Fruit fly (Drosophila melanogaster) whole organism, embryonic: ENCODE data around the gene CG17329.

Experiments
- Asciz ChIP-seq: fragments of 200-800 bp; sonication (Bioruptor generic); optimal IDR thresholded peaks from 2 replicates; lab custom pipeline; 2017; ENCODE audit warnings: missing biosample characterization, mild to moderate bottlenecking, missing genetic modification characterization, missing genetic modification reagents
- CG11398 ChIP-seq: fragments of 200-800 bp; sonication (Bioruptor generic); optimal IDR thresholded peaks from 2 replicates; lab custom pipeline; 2016; ENCODE audit warnings: missing biosample characterization, missing genetic modification characterization
- CG11504 ChIP-seq: fragments of 200-800 bp; sonication (Bioruptor generic); optimal IDR thresholded peaks from 3 replicates; lab custom pipeline; 2019; ENCODE audit warnings: missing biosample characterization, mild to moderate bottlenecking, missing genetic modification characterization, moderate library complexity
- CG12391 ChIP-seq: fragments of 200-800 bp; sonication (Bioruptor generic); optimal IDR thresholded peaks from 3 replicates; lab custom pipeline; 2018; ENCODE audit warnings: missing biosample characterization, mild to moderate bottlenecking, missing genetic modification characterization, moderate library complexity
- CG13296 ChIP-seq: fragments of 200-800 bp; sonication (Bioruptor generic); optimal IDR thresholded peaks from 3 replicates; lab custom pipeline; 2018; ENCODE audit warnings: missing biosample characterization, mild to moderate bottlenecking, missing genetic modification characterization
- CG13775 ChIP-seq: fragments of 200-800 bp; sonication (Bioruptor generic); optimal IDR thresholded peaks from 3 replicates; lab custom pipeline; 2017; ENCODE audit warnings: missing biosample characterization, mild to moderate bottlenecking, missing genetic modification characterization
- CG14014 ChIP-seq: fragments of 200-800 bp; sonication (Bioruptor generic); IDR thresholded peaks from 2 replicates; pipeline ENCODE4 v1.3.6; 2022; ENCODE audit warnings: missing biosample characterization, missing genetic modification characterization
- CG15073 ChIP-seq: fragments of 200-800 bp; sonication (Bioruptor generic); optimal IDR thresholded peaks from 2 replicates; lab custom pipeline; 2016; ENCODE audit warnings: missing biosample characterization, missing genetic modification characterization
- CG15269 ChIP-seq: fragments of 200-800 bp; sonication (Bioruptor generic); optimal IDR thresholded peaks from 2 replicates; lab custom pipeline; 2018; ENCODE audit warnings: missing biosample characterization, mild to moderate bottlenecking, missing genetic modification characterization, moderate library complexity
- CG15479 ChIP-seq: fragments of 200-800 bp; sonication (Bioruptor generic); optimal IDR thresholded peaks from 3 replicates; lab custom pipeline; 2019; ENCODE audit warnings: missing biosample characterization, mild to moderate bottlenecking, missing genetic modification characterization, moderate library complexity
- CG2678 ChIP-seq: fragments of 200-800 bp; sonication (Bioruptor generic); optimal IDR thresholded peaks from 3 replicates; lab custom pipeline; 2019; ENCODE audit warnings: missing biosample characterization, mild to moderate bottlenecking, missing genetic modification characterization, moderate library complexity
- CG5245 ChIP-seq: fragments of 200-800 bp; sonication (Bioruptor generic); optimal IDR thresholded peaks from 3 replicates; lab custom pipeline; 2016; ENCODE audit warnings: missing biosample characterization, missing genetic modification characterization
- CG6813 ChIP-seq: fragments of 200-800 bp; sonication (Bioruptor generic); optimal IDR thresholded peaks from 2 replicates; lab custom pipeline; 2017; ENCODE audit warnings: missing biosample characterization, missing genetic modification characterization, mild to moderate bottlenecking, moderate library complexity, missing genetic modification reagents
- CG8089 ChIP-seq: fragments of 200-800 bp; sonication (Bioruptor generic); optimal IDR thresholded peaks from 3 replicates; lab custom pipeline; 2016; ENCODE audit warnings: missing biosample characterization, missing genetic modification characterization
- CG9727 ChIP-seq: fragments of 200-800 bp; sonication (Bioruptor generic); optimal IDR thresholded peaks from 3 replicates; lab custom pipeline; 2017; ENCODE audit warnings: missing biosample characterization, mild to moderate bottlenecking, missing genetic modification characterization
- Deaf1 ChIP-seq: fragments of 200-800 bp; optimal IDR thresholded peaks from 3 replicates; lab custom pipeline; 2019; ENCODE audit warnings: missing biosample characterization, mild to moderate bottlenecking, missing genetic modification characterization, moderate library complexity
- Elba2 ChIP-seq: fragments of 200-800 bp; sonication (Bioruptor generic); optimal IDR thresholded peaks from 3 replicates; lab custom pipeline; 2016; ENCODE audit warnings: missing biosample characterization, missing genetic modification characterization
- Fer3 ChIP-seq: fragments of 200-800 bp; sonication (Bioruptor generic); optimal IDR thresholded peaks from 2 replicates; lab custom pipeline; 2018; ENCODE audit warnings: missing biosample characterization, mild to moderate bottlenecking, missing genetic modification characterization, moderate library complexity
- Gsc ChIP-seq: fragments of 200-800 bp; sonication (Bioruptor generic); IDR thresholded peaks from 2 replicates; pipeline ENCODE4 v1.3.6; 2022; ENCODE audit warnings: missing biosample characterization, missing genetic modification characterization
- Hey ChIP-seq: fragments of 200-800 bp; sonication (Bioruptor generic); optimal IDR thresholded peaks from 3 replicates; lab custom pipeline; 2018; ENCODE audit warnings: missing biosample characterization, mild to moderate bottlenecking, missing genetic modification characterization
- HmgZ ChIP-seq: fragments of 200-800 bp; sonication (Bioruptor generic); optimal IDR thresholded peaks from 2 replicates; lab custom pipeline; 2018; ENCODE audit warnings: missing biosample characterization, mild to moderate bottlenecking, missing genetic modification characterization
- Kr ChIP-seq: fragments of 200-800 bp; sonication (Bioruptor generic); optimal IDR thresholded peaks from 2 replicates; lab custom pipeline; 2017; ENCODE audit warnings: missing biosample characterization, mild to moderate bottlenecking, missing genetic modification characterization
- Lim3 ChIP-seq: fragments of 200-800 bp; sonication (Bioruptor generic); IDR thresholded peaks from 2 replicates; pipeline ENCODE4 v1.3.6; 2022; ENCODE audit warnings: missing biosample characterization, missing genetic modification characterization
- Mad ChIP-seq: fragments of 200-800 bp; sonication (Bioruptor generic); optimal IDR thresholded peaks from 2 replicates; lab custom pipeline; 2016; ENCODE audit warnings: missing biosample characterization, missing genetic modification characterization
- Med ChIP-seq: fragments of 200-800 bp; sonication (Bioruptor generic); peaks from one replicate; lab custom pipeline; 2016; ENCODE audit warnings: missing biosample characterization, missing genetic modification characterization, mild to moderate bottlenecking, inconsistent platforms, moderate library complexity
- Neu2 ChIP-seq: fragments of 200-800 bp; sonication (Bioruptor generic); optimal IDR thresholded peaks from 3 replicates; lab custom pipeline; 2016; ENCODE audit warnings: missing biosample characterization, missing genetic modification characterization, borderline replicate concordance
- Nf-YB ChIP-seq: fragments of 200-800 bp; sonication (Bioruptor generic); optimal IDR thresholded peaks from 3 replicates; lab custom pipeline; 2019; ENCODE audit warnings: missing biosample characterization, mild to moderate bottlenecking, missing genetic modification characterization, moderate library complexity
- NfI ChIP-seq: fragments of 200-800 bp; sonication (Bioruptor generic); optimal IDR thresholded peaks from 3 replicates; lab custom pipeline; 2018; ENCODE audit warnings: missing biosample characterization, mild to moderate bottlenecking, missing genetic modification characterization, moderate library complexity
- Sry-β ChIP-seq: fragments of 200-800 bp; sonication (Bioruptor generic); optimal IDR thresholded peaks from 2 replicates; lab custom pipeline; 2018; ENCODE audit warnings: missing biosample characterization, mild to moderate bottlenecking, missing genetic modification characterization, moderate library complexity
- Vsx1 ChIP-seq: fragments of 200-800 bp; sonication (Bioruptor generic); optimal IDR thresholded peaks from 2 replicates; lab custom pipeline; 2017; ENCODE audit warnings: missing biosample characterization, mild to moderate bottlenecking, missing genetic modification characterization, missing genetic modification reagents
- al ChIP-seq: fragments of 200-800 bp; sonication (Bioruptor generic); IDR thresholded peaks from 2 replicates; pipeline ENCODE4 v1.3.6; 2022; ENCODE audit warnings: missing biosample characterization, missing genetic modification characterization
- danr ChIP-seq: fragments of 200-800 bp; sonication (Bioruptor generic); IDR thresholded peaks from 2 replicates; pipeline ENCODE4 v1.3.6; 2022; ENCODE audit warnings: missing biosample characterization, missing genetic modification characterization
- dysf ChIP-seq: fragments of 200-800 bp; sonication (Bioruptor generic); IDR thresholded peaks from 3 replicates; pipeline ENCODE4 v1.3.6; 2022; ENCODE audit warnings: missing biosample characterization, missing genetic modification characterization
- eve ChIP-seq, 2 experiments: fragments of >200 bp; optimal IDR thresholded peaks; 2 replicates each; lab custom pipeline; 2017; ENCODE audit warnings: missing biosample characterization in 2 of 2, missing genetic modification characterization in 2 of 2
- gem ChIP-seq: fragments of 200-800 bp; sonication (Bioruptor generic); optimal IDR thresholded peaks from 2 replicates; lab custom pipeline; 2019; ENCODE audit warnings: missing biosample characterization, mild to moderate bottlenecking, missing genetic modification characterization, moderate library complexity
- grn ChIP-seq: fragments of 200-800 bp; sonication (Bioruptor generic); optimal IDR thresholded peaks from 3 replicates; lab custom pipeline; 2017; ENCODE audit warnings: missing biosample characterization, missing genetic modification characterization
- gro ChIP-seq: fragments of 200-800 bp; sonication (Bioruptor generic); optimal IDR thresholded peaks from 2 replicates; lab custom pipeline; 2016; ENCODE audit warnings: missing biosample characterization, missing genetic modification characterization
- gsb-n ChIP-seq: fragments of 200-800 bp; sonication (Bioruptor generic); optimal IDR thresholded peaks from 3 replicates; lab custom pipeline; 2018; ENCODE audit warnings: missing biosample characterization, mild to moderate bottlenecking, missing genetic modification characterization
- ham ChIP-seq: fragments of 200-800 bp; sonication (Bioruptor generic); IDR thresholded peaks from 2 replicates; pipeline ENCODE4 v1.3.6; 2022; ENCODE audit warnings: missing biosample characterization, missing genetic modification characterization
- ken ChIP-seq: fragments of 200-800 bp; sonication (Bioruptor generic); IDR thresholded peaks from 3 replicates; pipeline ENCODE4 v1.3.6; 2022; ENCODE audit warnings: missing biosample characterization, missing genetic modification characterization
- pho ChIP-seq: fragments of 200-800 bp; sonication (Bioruptor generic); optimal IDR thresholded peaks from 2 replicates; lab custom pipeline; 2016; ENCODE audit warnings: missing biosample characterization, missing genetic modification characterization
- psq ChIP-seq: fragments of 200-800 bp; sonication (Bioruptor generic); optimal IDR thresholded peaks from 2 replicates; lab custom pipeline; 2017; ENCODE audit warnings: missing biosample characterization, missing genetic modification characterization
- sd ChIP-seq: fragments of 200-800 bp; sonication (Bioruptor generic); optimal IDR thresholded peaks from 3 replicates; lab custom pipeline; 2018; ENCODE audit warnings: missing biosample characterization, mild to moderate bottlenecking, missing genetic modification characterization, moderate library complexity
- sqz ChIP-seq: fragments of 200-800 bp; sonication (Bioruptor generic); optimal IDR thresholded peaks from 3 replicates; lab custom pipeline; 2018; ENCODE audit warnings: missing biosample characterization, mild to moderate bottlenecking, missing genetic modification characterization
- toy ChIP-seq: fragments of 200-800 bp; sonication (Bioruptor generic); IDR thresholded peaks from 2 replicates; pipeline ENCODE4 v1.3.6; 2022; ENCODE audit warnings: missing biosample characterization, missing genetic modification characterization
- trem ChIP-seq: fragments of 200-800 bp; optimal IDR thresholded peaks from 3 replicates; lab custom pipeline; 2019; ENCODE audit warnings: missing biosample characterization, mild to moderate bottlenecking, missing genetic modification characterization, moderate library complexity
- twi ChIP-seq: fragments of 200-800 bp; optimal IDR thresholded peaks from 2 replicates; lab custom pipeline; 2019; ENCODE audit warnings: missing biosample characterization, mild to moderate bottlenecking, missing genetic modification characterization, moderate library complexity
- tx ChIP-seq: fragments of 200-800 bp; sonication (Bioruptor generic); optimal IDR thresholded peaks from 2 replicates; lab custom pipeline; 2016; ENCODE audit warnings: missing biosample characterization, missing genetic modification characterization
- wek ChIP-seq: fragments of 200-800 bp; sonication (Bioruptor generic); optimal IDR thresholded peaks from 3 replicates; lab custom pipeline; 2018; ENCODE audit warnings: missing biosample characterization, mild to moderate bottlenecking, missing genetic modification characterization, moderate library complexity

CG17329 gene

dm6 chr2L:16269232-16270134 is 21.6 kb upstream of the CG17329 start (continued):
- no peak for TF ChIP-seq ken (GFP tag; lab: Robert Waterston, UW)
- peak; percentile 52 for TF ChIP-seq Sry-β (GFP tag; lab: Kevin White, UChicago)
- no peak for TF ChIP-seq CG14014
- TF ChIP-seq CG15073 (GFP tag; lab: Kevin White, UChicago) = no peak
- peak; percentile 60 for TF ChIP-seq twi (tag; lab: Kevin White, UChicago)
- TF ChIP-seq wek (GFP tag; lab: Kevin White, UChicago) = peak; percentile 92
- TF ChIP-seq tx (GFP tag; lab: Kevin White, UChicago) = no peak
- TF ChIP-seq Fer3 = peak; percentile 81
- TF ChIP-seq CG5245 (GFP tag; lab: Kevin White, UChicago) = no peak
- no peak for TF ChIP-seq eve (GFP tag; optimal IDR thresholded peaks at IDR 0.05; lab: Kevin White, UChicago)
- TF ChIP-seq toy = no peak
- peak; percentile 73 for TF ChIP-seq CG12391
- peak; percentile 18 for TF ChIP-seq trem (tag; lab: Kevin White, UChicago)
- TF ChIP-seq danr (GFP tag; lab: Robert Waterston, UW) = no peak
- TF ChIP-seq Kr (GFP tag; lab: Kevin White, UChicago) = peak; percentile 12
- TF ChIP-seq sqz (GFP tag; lab: Kevin White, UChicago) = peak; percentile 92
- peak; percentile 100 for TF ChIP-seq CG11504
- peak; percentile 68 for TF ChIP-seq Nf-YB (GFP tag; lab: Kevin White, UChicago)
- peak; percentile 53 for TF ChIP-seq CG13775 (GFP tag; lab: Kevin White, UChicago)
- TF ChIP-seq CG9727 (GFP tag; lab: Kevin White, UChicago) = peak; percentile 72
- TF ChIP-seq gsb-n = peak; percentile 27
- TF ChIP-seq Gsc (GFP tag; lab: Robert Waterston, UW) = no peak
- no peak for TF ChIP-seq Neu2
- TF ChIP-seq pho (GFP tag; lab: Kevin White, UChicago) = peak; percentile 29
- TF ChIP-seq CG2678 (tag; lab: Kevin White, UChicago) = peak; percentile 66
- peak; percentile 96 for TF ChIP-seq CG6813
- peak; percentile 96 for TF ChIP-seq CG13296 (GFP tag; lab: Kevin White, UChicago)
- peak; percentile 72 for TF ChIP-seq gro (GFP tag; lab: Kevin White, UChicago)
- TF ChIP-seq Vsx1 (GFP tag; lab: Kevin White, UChicago) = peak; percentile 85
- TF ChIP-seq al (GFP tag; lab: Robert Waterston, UW) = no peak
- TF ChIP-seq CG8089 = peak; percentile 29
- TF ChIP-seq Elba2 (GFP tag; lab: Kevin White, UChicago) = peak; percentile 69
- TF ChIP-seq gem (tag; lab: Kevin White, UChicago) = no peak
- peak; percentile 59 for TF ChIP-seq sd (tag; lab: Kevin White, UChicago)
- no peak for TF ChIP-seq CG15479 (GFP tag; lab: Kevin White, UChicago)
- peak; percentile 19 for TF ChIP-seq Mad (GFP tag; lab: Kevin White, UChicago)
- TF ChIP-seq CG11398 (GFP tag; lab: Kevin White, UChicago) = peak; percentile 44
- TF ChIP-seq Lim3 (GFP tag; lab: Robert Waterston, UW) = no peak
- TF ChIP-seq dysf (GFP tag; lab: Robert Waterston, UW) = no peak
- no peak for TF ChIP-seq ham (GFP tag; lab: Robert Waterston, UW)
- TF ChIP-seq HmgZ = peak; percentile 75
- peak; percentile 96 for TF ChIP-seq Med (GFP tag; lab: Kevin White, UChicago)
- peak; percentile 92 for TF ChIP-seq Asciz (GFP tag; lab: Kevin White, UChicago)
- TF ChIP-seq Deaf1 (tag; lab: Kevin White, UChicago) = peak; percentile 73
- TF ChIP-seq grn (GFP tag; lab: Kevin White, UChicago) = peak; percentile 38
- TF ChIP-seq psq (GFP tag; lab: Kevin White, UChicago) = peak; percentile 16
- peak; percentile 86 for TF ChIP-seq NfI (GFP tag; lab: Kevin White, UChicago)
- TF ChIP-seq Hey (tag; lab: Kevin White, UChicago) = peak; percentile 83
- TF ChIP-seq CG15269 = peak; percentile 57
